Worm (Caenorhabditis elegans) whole organism, L3 larva: ENCODE measurements around the gene npr-25.
"Not testable (repeated sequence)": the region's sequence is repeated elsewhere in the genome, so short reads cannot be mapped to it uniquely, and the experiment has no call there.

ENCODE experiments used
- ama-1 ChIP-seq: fragments of 150-350 bp; optimal IDR thresholded peaks from 2 replicates; lab custom pipeline; 2018
- daf-12 ChIP-seq: fragments of 150-350 bp; optimal IDR thresholded peaks from 2 replicates; lab custom pipeline; 2014; ENCODE audit warnings: missing biosample characterization, missing genetic modification reagents, missing genetic modification characterization
- elt-2 ChIP-seq: sonication (generic microtip); optimal IDR thresholded peaks from 2 replicates; lab custom pipeline; 2016; ENCODE audit warnings: missing genetic modification reagents, mild to moderate bottlenecking, missing genetic modification characterization, missing compliant biosample characterization
- lsy-12 ChIP-seq: sonication (generic microtip); optimal IDR thresholded peaks from 2 replicates; lab custom pipeline; 2016; ENCODE audit warnings: mild to moderate bottlenecking, missing genetic modification characterization, missing compliant biosample characterization
- nhr-11 ChIP-seq: fragments of 150-350 bp; optimal IDR thresholded peaks from 2 replicates; lab custom pipeline; 2014; ENCODE audit warnings: missing biosample characterization, missing genetic modification characterization
- nhr-76 ChIP-seq: fragments of 150-350 bp; sonication (generic microtip); optimal IDR thresholded peaks from 5 replicates; lab custom pipeline; 2014; ENCODE audit warnings: missing biosample characterization, missing genetic modification characterization
- sea-2 ChIP-seq: fragments of 150-350 bp; sonication (generic microtip); optimal IDR thresholded peaks from 4 replicates; lab custom pipeline; 2014; ENCODE audit warnings: missing biosample characterization, missing genetic modification reagents, missing genetic modification characterization
- tbx-2 ChIP-seq: sonication (generic microtip); optimal IDR thresholded peaks from 2 replicates; lab custom pipeline; 2016; ENCODE audit warnings: mild to moderate bottlenecking, missing genetic modification characterization, missing compliant biosample characterization

DNA sequence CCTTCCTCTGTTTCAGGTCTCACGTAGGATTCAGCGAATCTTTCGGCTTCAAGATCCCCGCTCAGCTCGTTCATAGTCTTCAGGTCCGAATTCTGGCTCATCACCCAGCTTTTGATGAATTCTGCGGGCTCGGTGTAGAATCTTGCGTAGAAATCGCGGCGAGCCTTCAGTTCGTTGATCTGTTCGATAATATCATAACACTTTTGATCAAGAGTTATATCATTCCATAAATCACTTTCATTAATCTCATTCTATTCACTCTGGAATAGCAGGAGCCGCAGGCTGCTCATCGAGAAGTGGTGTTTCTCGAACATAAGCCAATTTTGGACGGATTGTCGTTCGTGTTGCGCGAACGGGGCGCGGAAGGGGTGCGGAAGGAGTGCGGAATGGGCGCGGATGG, 42.2 kb upstream of the npr-25 start, which contains the start of gene K03B8.4:
- not testable (repeated sequence) for TF ChIP-seq nhr-76; tbx-2 (tag; lab: Kevin White, UChicago); lsy-12 (tag; lab: Kevin White, UChicago); ama-1 (lab: Kevin White, UChicago); sea-2 (GFP tag; lab: Kevin White, UChicago); nhr-11; elt-2 (tag; lab: Kevin White, UChicago); daf-12
